Worm (Caenorhabditis elegans) whole organism, midembryonic: ENCODE measurements around the gene C42C1.12.

Source experiments
- T22C8.4 ChIP-seq: fragments of 200-800 bp; sonication (Bioruptor generic); IDR thresholded peaks from 2 replicates; pipeline ENCODE4 v1.3.6; 2022; ENCODE audit warnings: missing genetic modification characterization, missing compliant biosample characterization
- cog-1 ChIP-seq: sonication (generic microtip); optimal IDR thresholded peaks from 2 replicates; lab custom pipeline; 2016; ENCODE audit warnings: missing genetic modification characterization, missing compliant biosample characterization
- flt-1 ChIP-seq: fragments of 200-800 bp; sonication (Bioruptor generic); IDR thresholded peaks from 2 replicates; pipeline ENCODE4 v1.3.6; 2022; ENCODE audit warnings: missing genetic modification characterization, missing compliant biosample characterization
- klf-2 ChIP-seq: fragments of 200-800 bp; sonication (Bioruptor generic); conservative IDR thresholded peaks from 2 replicates; pipeline ENCODE4 v1.3.6; 2022; ENCODE audit warnings: missing genetic modification reagents, missing genetic modification characterization, missing compliant biosample characterization
- med-1 ChIP-seq: sonication (generic microtip); optimal IDR thresholded peaks from 2 replicates; lab custom pipeline; 2017; ENCODE audit warnings: missing genetic modification characterization, mild to moderate bottlenecking, missing compliant biosample characterization, antibody characterized with exemption, missing genetic modification reagents; ENCODE audit not compliant: insufficient read depth
- ref-1 ChIP-seq: fragments of 200-800 bp; sonication (Bioruptor generic); conservative IDR thresholded peaks from 2 replicates; pipeline ENCODE4 v1.3.6; 2022; ENCODE audit warnings: missing genetic modification reagents, missing genetic modification characterization, missing compliant biosample characterization
- tab-1 ChIP-seq: fragments of 200-800 bp; sonication (Bioruptor generic); IDR thresholded peaks from 2 replicates; pipeline ENCODE4 v1.3.6; 2022; ENCODE audit warnings: missing genetic modification characterization, missing compliant biosample characterization
- ztf-23 ChIP-seq: fragments of 200-800 bp; sonication (Bioruptor generic); IDR thresholded peaks from 2 replicates; pipeline ENCODE4 v1.3.6; 2022; ENCODE audit warnings: missing genetic modification reagents, missing genetic modification characterization, missing compliant biosample characterization
- ztf-29 ChIP-seq: fragments of 200-800 bp; sonication (Bioruptor generic); IDR thresholded peaks from 2 replicates; pipeline ENCODE4 v1.3.6; 2022; ENCODE audit warnings: missing genetic modification reagents, missing genetic modification characterization, missing compliant biosample characterization

The C42C1.12 gene

DNA sequence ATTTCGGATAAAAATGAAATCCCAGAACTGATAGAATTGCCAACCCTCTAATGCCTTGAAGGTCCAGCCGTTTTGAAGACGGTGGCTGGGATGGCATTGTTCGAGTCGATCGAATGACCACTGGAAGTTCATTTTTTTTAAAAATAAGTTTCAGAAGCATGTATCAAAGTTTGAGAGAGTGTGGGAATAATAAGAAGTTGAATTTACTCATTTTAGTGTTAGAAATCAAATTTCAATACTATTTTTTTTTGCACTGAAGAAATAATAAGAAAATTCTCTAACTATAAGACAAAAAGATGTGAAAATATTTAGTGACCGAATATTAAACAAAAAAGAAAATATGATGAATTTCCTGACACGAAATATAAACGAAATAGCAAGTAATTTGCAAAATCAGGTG is 19.2 kb upstream of the C42C1.12 start, which contains the start of gene oac-59:
TSS of gene oac-59 (minus strand) at position 101 of the 400 bp plus-strand sequence.
- TF ChIP-seq ref-1 (GFP tag; lab: Robert Waterston, UW), result no peak

DNA sequence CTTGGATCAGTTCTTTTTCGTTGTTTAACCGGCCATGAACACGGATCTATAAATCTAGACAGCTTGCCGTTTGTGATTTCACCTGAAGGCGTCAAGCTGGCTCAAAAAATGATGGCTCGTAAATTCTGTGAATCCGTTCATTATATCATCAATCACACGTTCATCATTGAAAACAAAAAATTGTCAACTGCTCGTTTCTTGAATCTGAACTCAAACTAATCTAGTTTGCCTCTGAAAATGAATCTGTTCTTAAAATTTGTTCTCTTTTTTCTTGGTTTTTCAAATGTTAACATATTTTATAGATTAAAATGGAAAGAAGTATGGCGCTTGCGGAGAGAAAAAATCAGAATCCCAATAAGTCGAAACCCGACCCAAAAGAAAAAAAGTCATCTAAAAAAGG is 8.7 kb upstream of the C42C1.12 start, which contains the start of gene C42C1.8:
TSS of gene C42C1.8 (plus strand) at position 301 of the 400 bp plus-strand sequence.
- TF ChIP-seq ztf-23 (GFP tag; lab: Robert Waterston, UW), result no peak
- no peak for TF ChIP-seq cog-1

DNA sequence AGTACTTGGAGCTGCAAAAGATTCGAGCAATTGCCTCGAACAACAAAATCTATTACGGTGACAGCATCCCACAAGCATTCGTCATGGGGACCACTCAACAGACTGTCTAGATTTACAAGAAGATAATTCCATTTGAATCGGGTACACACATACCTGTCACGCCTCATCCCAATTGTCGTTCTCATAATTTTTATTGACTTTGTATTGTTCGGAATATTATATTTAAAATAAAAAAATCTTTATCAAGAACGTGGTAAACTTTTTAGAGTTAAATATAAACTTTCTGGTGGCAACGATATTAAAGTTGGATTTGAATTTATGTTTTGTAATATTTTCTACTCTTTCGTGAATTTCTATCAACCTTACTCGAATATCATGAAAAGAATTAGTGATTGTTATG is 7.1 kb upstream of the C42C1.12 start, which contains the start of gene C42C1.9:
TSS of gene C42C1.9 (plus strand) at position 301 of the 400 bp plus-strand sequence.
- TF ChIP-seq tab-1 (GFP tag; lab: Robert Waterston, UW), result no peak
- no peak for TF ChIP-seq ztf-23 (GFP tag; lab: Robert Waterston, UW)
- TF ChIP-seq med-1 (GFP tag; lab: Kevin White, UChicago), result no peak
- no peak for TF ChIP-seq cog-1
- no peak for TF ChIP-seq ztf-29
- TF ChIP-seq T22C8.4 (GFP tag; lab: Robert Waterston, UW), result no peak
- no peak for TF ChIP-seq flt-1 (GFP tag; lab: Robert Waterston, UW)
- no peak for TF ChIP-seq ref-1 (GFP tag; lab: Robert Waterston, UW)
- TF ChIP-seq klf-2 (GFP tag; lab: Robert Waterston, UW), result no peak

DNA sequence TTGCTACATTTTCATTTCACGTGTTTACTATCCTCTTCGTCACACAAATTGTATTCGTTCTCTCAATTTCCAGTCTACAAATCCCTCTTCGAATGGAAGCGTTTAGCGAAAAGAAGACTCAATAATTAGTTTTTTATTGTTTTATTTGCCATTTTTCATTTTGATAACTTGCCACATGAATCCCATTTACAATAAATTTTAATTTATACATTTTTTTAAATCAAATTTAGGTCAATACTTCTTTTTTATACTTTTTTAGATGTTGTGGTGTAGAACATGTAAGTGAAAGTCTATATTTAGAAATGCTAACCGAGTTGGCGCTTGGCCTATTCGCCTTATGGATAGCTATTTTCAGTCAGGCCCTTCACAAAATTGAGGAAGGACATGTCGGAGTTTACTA is 5.6 kb upstream of the C42C1.12 start, which contains the start of gene erl-1:
TSS of gene erl-1 (plus strand) at position 301 of the 400 bp plus-strand sequence.
- TF ChIP-seq ref-1 (GFP tag; lab: Robert Waterston, UW) (no peak), ztf-23 (GFP tag; lab: Robert Waterston, UW) (no peak), med-1 (GFP tag; lab: Kevin White, UChicago) (no peak), ztf-29 (no peak), klf-2 (GFP tag; lab: Robert Waterston, UW) (no peak), tab-1 (GFP tag; lab: Robert Waterston, UW) (no peak), cog-1 (no peak), T22C8.4 (GFP tag; lab: Robert Waterston, UW) (no peak), flt-1 (GFP tag; lab: Robert Waterston, UW) (no peak)

DNA sequence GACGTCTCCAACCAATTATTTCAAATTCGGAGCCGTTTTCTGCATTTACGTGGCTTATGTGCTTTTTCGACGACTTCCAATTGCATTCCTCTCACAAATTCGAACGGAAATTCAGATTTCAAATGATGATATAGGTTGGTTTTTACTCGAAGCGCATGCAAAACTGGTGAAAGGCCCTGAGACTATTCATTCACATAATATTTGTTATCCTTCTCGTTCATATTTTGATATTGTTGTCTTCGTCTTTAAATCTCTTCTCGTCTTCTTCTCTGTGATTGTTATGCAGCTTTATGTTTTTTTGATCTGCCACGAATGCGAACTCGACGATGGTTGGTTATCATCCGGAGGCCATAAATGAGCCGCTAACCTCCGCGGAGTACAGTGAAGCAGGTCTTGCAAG is 866 bp upstream of the C42C1.12 start, which contains the start of gene hpo-12:
TSS of gene hpo-12 (plus strand) at position 301 of the 400 bp plus-strand sequence.
- TF ChIP-seq tab-1 (GFP tag; lab: Robert Waterston, UW) (no peak), ref-1 (GFP tag; lab: Robert Waterston, UW) (no peak), med-1 (GFP tag; lab: Kevin White, UChicago) (no peak), T22C8.4 (GFP tag; lab: Robert Waterston, UW) (no peak), ztf-23 (GFP tag; lab: Robert Waterston, UW) (no peak), flt-1 (GFP tag; lab: Robert Waterston, UW) (no peak), klf-2 (GFP tag; lab: Robert Waterston, UW) (no peak), ztf-29 (no peak)

DNA sequence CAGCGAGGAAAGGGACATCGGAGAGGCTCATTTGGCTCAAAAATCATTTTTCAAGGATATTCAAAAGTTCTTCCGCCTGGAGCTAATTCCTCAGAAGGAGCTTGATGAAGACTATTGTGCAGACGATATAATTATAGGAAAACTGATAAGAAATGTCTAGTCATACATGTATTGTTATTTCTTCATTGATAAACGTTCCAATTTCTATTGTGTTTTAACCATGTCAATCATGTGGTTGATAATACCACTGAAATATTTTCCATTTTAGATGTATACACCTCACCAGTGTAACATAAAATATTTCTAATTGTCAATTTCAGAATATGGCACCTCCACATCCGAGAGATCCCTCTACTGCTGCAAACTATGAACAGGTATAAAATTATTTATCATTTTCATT is 2.7 kb downstream of the C42C1.12 start, which contains the start of gene ltah-1.1:
TSS of gene ltah-1.1 (plus strand) at position 283 of the 400 bp plus-strand sequence.
- no peak for TF ChIP-seq T22C8.4 (GFP tag; lab: Robert Waterston, UW)
- TF ChIP-seq klf-2 (GFP tag; lab: Robert Waterston, UW), result no peak
- no peak for TF ChIP-seq tab-1 (GFP tag; lab: Robert Waterston, UW)
- TF ChIP-seq ztf-23 (GFP tag; lab: Robert Waterston, UW), result no peak
- TF ChIP-seq ztf-29, result no peak
- no peak for TF ChIP-seq flt-1 (GFP tag; lab: Robert Waterston, UW)
- TF ChIP-seq ref-1 (GFP tag; lab: Robert Waterston, UW), result no peak
- TF ChIP-seq cog-1, result no peak
- no peak for TF ChIP-seq med-1 (GFP tag; lab: Kevin White, UChicago)

DNA sequence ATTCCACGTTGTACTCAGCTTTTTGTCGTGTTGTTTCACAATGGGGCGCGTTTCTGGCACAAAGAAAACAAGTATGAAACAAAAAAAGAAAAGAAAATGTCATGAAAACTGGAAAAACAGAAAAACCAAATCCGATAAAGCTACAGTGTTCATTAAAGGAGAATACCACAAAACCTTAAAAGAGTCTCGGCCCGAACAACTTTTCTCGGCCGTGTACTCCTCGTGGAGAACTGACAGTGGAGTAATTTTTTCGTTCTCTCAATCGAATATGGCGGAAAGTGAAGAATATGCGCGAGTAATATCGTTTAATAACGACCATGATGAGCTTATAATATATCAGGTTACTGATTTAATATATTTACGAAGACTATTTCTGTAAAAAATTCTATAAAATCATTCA is 3.5 kb downstream of the C42C1.12 start, which contains the start of the genes tag-335 and vkmt-1:
TSS of gene tag-335 (minus strand) at position 88 of the 400 bp plus-strand sequence.
TSS of gene vkmt-1 (plus strand) at position 219 of the 400 bp plus-strand sequence.
- TF ChIP-seq tab-1 (GFP tag; lab: Robert Waterston, UW) (no peak), ref-1 (GFP tag; lab: Robert Waterston, UW) (no peak), klf-2 (GFP tag; lab: Robert Waterston, UW) (no peak), flt-1 (GFP tag; lab: Robert Waterston, UW) (no peak), cog-1 (no peak), T22C8.4 (GFP tag; lab: Robert Waterston, UW) (no peak)

DNA sequence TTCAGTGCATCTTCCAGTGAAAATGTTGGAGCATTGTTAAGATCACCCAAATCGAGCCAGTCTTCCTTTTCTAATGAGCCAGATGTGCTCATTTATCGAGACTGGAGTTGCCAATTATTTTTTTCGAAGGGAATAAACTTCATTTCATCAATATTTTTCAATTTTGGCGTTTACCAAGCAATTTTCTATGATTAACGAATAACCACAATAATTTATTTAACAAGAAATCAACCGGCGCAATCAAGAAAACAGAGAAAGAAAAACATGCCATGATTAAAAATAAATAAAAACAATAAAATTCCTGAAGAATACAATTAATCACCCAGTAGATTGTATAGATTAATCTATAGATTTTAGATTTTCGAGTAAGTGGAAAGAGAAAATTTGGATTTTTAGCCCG is 6.1 kb downstream of the C42C1.12 start, which contains the start of gene vps-8:
TSS of gene vps-8 (minus strand) at position 101 of the 400 bp plus-strand sequence.
- TF ChIP-seq ztf-23 (GFP tag; lab: Robert Waterston, UW) (no peak), ref-1 (GFP tag; lab: Robert Waterston, UW) (no peak), cog-1 (no peak), ztf-29 (no peak), tab-1 (GFP tag; lab: Robert Waterston, UW) (no peak)

DNA sequence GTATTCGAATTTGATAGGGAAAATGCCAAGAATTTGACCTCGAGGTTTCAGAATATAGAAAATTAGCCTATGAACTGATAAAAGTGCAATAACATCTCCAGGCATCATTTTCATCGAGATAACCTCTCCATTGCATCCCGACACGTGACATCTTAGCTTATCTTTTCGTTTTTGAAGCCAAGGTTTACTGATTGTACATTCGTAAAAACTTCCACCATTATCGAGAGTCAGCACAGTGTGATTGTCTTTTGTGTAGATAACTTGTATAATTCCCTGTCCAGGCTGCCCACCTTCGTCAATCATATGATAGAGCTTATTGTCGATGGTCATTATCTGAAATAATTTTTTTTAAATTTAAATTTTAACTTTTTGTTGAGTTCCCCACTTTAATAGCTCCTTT is 7.6 kb downstream of the C42C1.12 start:
- TF ChIP-seq ref-1 (GFP tag; lab: Robert Waterston, UW) (no peak), cog-1 (no peak), klf-2 (GFP tag; lab: Robert Waterston, UW) (no peak), ztf-23 (GFP tag; lab: Robert Waterston, UW) (no peak), flt-1 (GFP tag; lab: Robert Waterston, UW) (no peak), ztf-29 (no peak), T22C8.4 (GFP tag; lab: Robert Waterston, UW) (no peak)

DNA sequence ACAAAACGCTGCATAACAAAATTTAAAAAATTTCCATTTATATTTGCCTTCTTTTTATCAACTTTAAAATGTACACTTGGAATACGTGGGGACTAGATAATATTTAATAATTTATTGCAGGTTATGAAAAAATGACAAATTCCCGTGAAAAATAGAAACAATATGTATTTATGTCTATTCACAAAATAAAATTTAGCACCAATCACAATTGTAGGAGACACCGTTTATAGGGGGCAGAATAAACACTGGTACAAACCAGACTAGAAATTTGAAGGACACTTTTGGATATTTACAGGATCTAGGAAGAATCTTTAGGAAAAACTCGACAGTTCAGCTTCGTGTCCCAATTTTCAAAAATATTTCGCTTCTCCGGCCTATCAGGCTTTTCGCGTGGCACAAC is 11.6 kb downstream of the C42C1.12 start, which contains the start of gene C42C1.3:
TSS of gene C42C1.3 (minus strand) at position 101 of the 400 bp plus-strand sequence.
- no peak for TF ChIP-seq cog-1
- TF ChIP-seq ztf-29, result no peak
- no peak for TF ChIP-seq tab-1 (GFP tag; lab: Robert Waterston, UW)
- TF ChIP-seq ref-1 (GFP tag; lab: Robert Waterston, UW), result no peak
- no peak for TF ChIP-seq flt-1 (GFP tag; lab: Robert Waterston, UW)
- TF ChIP-seq med-1 (GFP tag; lab: Kevin White, UChicago), result no peak
- TF ChIP-seq T22C8.4 (GFP tag; lab: Robert Waterston, UW), result no peak
- TF ChIP-seq ztf-23 (GFP tag; lab: Robert Waterston, UW), result no peak
- TF ChIP-seq klf-2 (GFP tag; lab: Robert Waterston, UW), result no peak
